Worm (Caenorhabditis elegans) whole organism, L3 larva: ENCODE results near the gene C05C12.1.

ENCODE experiments used
- R02D3.7 ChIP-seq: fragments of 150-350 bp; optimal IDR thresholded peaks from 2 replicates; lab custom pipeline; 2014; ENCODE audit warnings: missing biosample characterization, missing genetic modification characterization
- ZK546.5 ChIP-seq: sonication (generic microtip); optimal IDR thresholded peaks from 2 replicates; lab custom pipeline; 2017; ENCODE audit warnings: missing biosample characterization, missing genetic modification characterization
- aly-2 ChIP-seq: fragments of 150-350 bp; optimal IDR thresholded peaks from 2 replicates; lab custom pipeline; 2014; ENCODE audit warnings: missing biosample characterization, missing genetic modification characterization
- ama-1 ChIP-seq: fragments of 150-350 bp; optimal IDR thresholded peaks from 2 replicates; lab custom pipeline; 2018
- ceh-16 ChIP-seq: sonication (generic microtip); optimal IDR thresholded peaks from 2 replicates; lab custom pipeline; 2017; ENCODE audit warnings: missing biosample characterization, missing genetic modification characterization
- ceh-28 ChIP-seq: fragments of 150-350 bp; optimal IDR thresholded peaks from 2 replicates; lab custom pipeline; 2014; ENCODE audit warnings: missing biosample characterization, missing genetic modification reagents, missing genetic modification characterization
- ceh-82 ChIP-seq: fragments of 150-350 bp; optimal IDR thresholded peaks from 2 replicates; lab custom pipeline; 2014; ENCODE audit warnings: missing biosample characterization, missing genetic modification characterization
- ceh-9 ChIP-seq: sonication (generic microtip); optimal IDR thresholded peaks from 2 replicates; lab custom pipeline; 2018; ENCODE audit warnings: missing biosample characterization, missing genetic modification characterization
- daf-12 ChIP-seq: fragments of 150-350 bp; optimal IDR thresholded peaks from 2 replicates; lab custom pipeline; 2014; ENCODE audit warnings: missing biosample characterization, missing genetic modification reagents, missing genetic modification characterization
- egl-27 ChIP-seq: sonication (generic microtip); optimal IDR thresholded peaks from 4 replicates; lab custom pipeline; 2017; ENCODE audit warnings: missing biosample characterization, missing genetic modification reagents, missing genetic modification characterization
- egl-5 ChIP-seq: fragments of 150-350 bp; optimal IDR thresholded peaks from 2 replicates; lab custom pipeline; 2017; ENCODE audit warnings: missing biosample characterization, missing genetic modification reagents, missing genetic modification characterization, inconsistent platforms
- elt-1 ChIP-seq: fragments of 150-350 bp; optimal IDR thresholded peaks from 2 replicates; lab custom pipeline; 2014; ENCODE audit warnings: missing biosample characterization, missing genetic modification characterization
- elt-2 ChIP-seq: sonication (generic microtip); optimal IDR thresholded peaks from 2 replicates; lab custom pipeline; 2016; ENCODE audit warnings: missing genetic modification reagents, mild to moderate bottlenecking, missing genetic modification characterization, missing compliant biosample characterization
- elt-3 ChIP-seq, 3 experiments: fragments of 150-350 bp in 1 of 3; sonication (generic microtip) in 2 of 3; optimal IDR thresholded peaks; 2 replicates in 2 of 3; 4 replicates in 1 of 3; lab custom pipeline; 2014 to 2017; ENCODE audit warnings: missing biosample characterization in 3 of 3, missing genetic modification characterization in 3 of 3
- eor-1 ChIP-seq, 2 experiments: fragments of 150-350 bp; optimal IDR thresholded peaks; 2 replicates each; lab custom pipeline; 2014 to 2018; ENCODE audit warnings: missing biosample characterization in 2 of 2, missing genetic modification characterization in 2 of 2
- fkh-10 ChIP-seq: sonication (generic microtip); optimal IDR thresholded peaks from 2 replicates; lab custom pipeline; 2017; ENCODE audit warnings: missing biosample characterization, missing genetic modification reagents, missing genetic modification characterization
- fkh-2 ChIP-seq: fragments of 150-350 bp; optimal IDR thresholded peaks from 2 replicates; lab custom pipeline; 2014; ENCODE audit warnings: missing biosample characterization, missing genetic modification reagents, missing genetic modification characterization
- fos-1 ChIP-seq: fragments of 150-350 bp; optimal IDR thresholded peaks from 2 replicates; lab custom pipeline; 2014; ENCODE audit warnings: missing biosample characterization, missing genetic modification characterization
- hmg-11 ChIP-seq: sonication (generic microtip); optimal IDR thresholded peaks from 2 replicates; lab custom pipeline; 2016; ENCODE audit warnings: missing genetic modification characterization, missing compliant biosample characterization
- jun-1 ChIP-seq: fragments of 150-350 bp; optimal IDR thresholded peaks from 2 replicates; lab custom pipeline; 2014; ENCODE audit warnings: missing biosample characterization, missing genetic modification reagents, missing genetic modification characterization
- lin-15B ChIP-seq: fragments of 150-350 bp; optimal IDR thresholded peaks from 2 replicates; lab custom pipeline; 2014; ENCODE audit warnings: missing biosample characterization, missing genetic modification characterization
- lin-39 ChIP-seq: fragments of 150-350 bp; optimal IDR thresholded peaks from 2 replicates; lab custom pipeline; 2018; ENCODE audit warnings: missing biosample characterization, missing genetic modification reagents, missing genetic modification characterization
- lsy-12 ChIP-seq: sonication (generic microtip); optimal IDR thresholded peaks from 2 replicates; lab custom pipeline; 2016; ENCODE audit warnings: mild to moderate bottlenecking, missing genetic modification characterization, missing compliant biosample characterization
- mdl-1 ChIP-seq: fragments of 150-350 bp; optimal IDR thresholded peaks from 2 replicates; lab custom pipeline; 2014; ENCODE audit warnings: missing biosample characterization, missing genetic modification characterization
- mml-1 ChIP-seq: fragments of 150-350 bp; sonication (generic microtip); optimal IDR thresholded peaks from 3 replicates; lab custom pipeline; 2014; ENCODE audit warnings: missing biosample characterization, missing genetic modification characterization
- nfya-1 ChIP-seq: sonication (generic microtip); optimal IDR thresholded peaks from 2 replicates; lab custom pipeline; 2017; ENCODE audit warnings: missing genetic modification characterization, mild to moderate bottlenecking, missing compliant biosample characterization, antibody characterized with exemption, moderate library complexity; ENCODE audit not compliant: insufficient read depth
- nhr-11 ChIP-seq: fragments of 150-350 bp; optimal IDR thresholded peaks from 2 replicates; lab custom pipeline; 2014; ENCODE audit warnings: missing biosample characterization, missing genetic modification characterization
- nhr-12 ChIP-seq: fragments of 150-350 bp; optimal IDR thresholded peaks from 2 replicates; lab custom pipeline; 2014; ENCODE audit warnings: missing biosample characterization, missing genetic modification characterization
- nhr-23 ChIP-seq: fragments of 150-350 bp; optimal IDR thresholded peaks from 2 replicates; lab custom pipeline; 2014; ENCODE audit warnings: missing biosample characterization, missing genetic modification reagents, missing genetic modification characterization
- nhr-237 ChIP-seq: fragments of 150-350 bp; optimal IDR thresholded peaks from 2 replicates; lab custom pipeline; 2014; ENCODE audit warnings: missing biosample characterization, missing genetic modification characterization
- nhr-25 ChIP-seq: sonication (generic microtip); optimal IDR thresholded peaks from 2 replicates; lab custom pipeline; 2017; ENCODE audit warnings: missing biosample characterization, missing genetic modification characterization
- nhr-28 ChIP-seq: fragments of 150-350 bp; optimal IDR thresholded peaks from 2 replicates; lab custom pipeline; 2014; ENCODE audit warnings: missing biosample characterization, missing genetic modification characterization
- nhr-43 ChIP-seq: sonication (generic microtip); optimal IDR thresholded peaks from 2 replicates; lab custom pipeline; 2016; ENCODE audit warnings: mild to moderate bottlenecking, missing genetic modification characterization, missing compliant biosample characterization; ENCODE audit not compliant: poor library complexity, severe bottlenecking
- nhr-67 ChIP-seq: fragments of 150-350 bp; optimal IDR thresholded peaks from 2 replicates; lab custom pipeline; 2014; ENCODE audit warnings: missing biosample characterization, missing genetic modification characterization
- nhr-76 ChIP-seq: fragments of 150-350 bp; sonication (generic microtip); optimal IDR thresholded peaks from 5 replicates; lab custom pipeline; 2014; ENCODE audit warnings: missing biosample characterization, missing genetic modification characterization
- nhr-77 ChIP-seq: fragments of 150-350 bp; optimal IDR thresholded peaks from 2 replicates; lab custom pipeline; 2014; ENCODE audit warnings: missing biosample characterization, missing genetic modification characterization
- pha-4 ChIP-seq: fragments of 150-350 bp; optimal IDR thresholded peaks from 2 replicates; lab custom pipeline; 2014; ENCODE audit warnings: missing biosample characterization, missing genetic modification reagents, missing genetic modification characterization
- pqm-1 ChIP-seq: fragments of 150-350 bp; optimal IDR thresholded peaks from 2 replicates; lab custom pipeline; 2017; ENCODE audit warnings: missing biosample characterization, missing genetic modification characterization, inconsistent platforms
- sea-2 ChIP-seq: fragments of 150-350 bp; sonication (generic microtip); optimal IDR thresholded peaks from 4 replicates; lab custom pipeline; 2014; ENCODE audit warnings: missing biosample characterization, missing genetic modification reagents, missing genetic modification characterization
- skn-1 ChIP-seq: fragments of 150-350 bp; optimal IDR thresholded peaks from 2 replicates; lab custom pipeline; 2014; ENCODE audit warnings: missing biosample characterization, missing genetic modification characterization
- snpc-4 ChIP-seq: fragments of 150-350 bp; optimal IDR thresholded peaks from 2 replicates; lab custom pipeline; 2014; ENCODE audit warnings: missing biosample characterization, missing genetic modification characterization
- tbx-2 ChIP-seq: sonication (generic microtip); optimal IDR thresholded peaks from 2 replicates; lab custom pipeline; 2016; ENCODE audit warnings: mild to moderate bottlenecking, missing genetic modification characterization, missing compliant biosample characterization
- unc-39 ChIP-seq: sonication (generic microtip); optimal IDR thresholded peaks from 4 replicates; lab custom pipeline; 2017; ENCODE audit warnings: missing biosample characterization, missing genetic modification characterization
- unc-62 ChIP-seq: fragments of 150-350 bp; sonication (generic microtip); optimal IDR thresholded peaks from 4 replicates; lab custom pipeline; 2014; ENCODE audit warnings: missing biosample characterization, missing genetic modification reagents, missing genetic modification characterization
- zag-1 ChIP-seq: fragments of 150-350 bp; optimal IDR thresholded peaks from 2 replicates; lab custom pipeline; 2014; ENCODE audit warnings: missing biosample characterization, missing genetic modification characterization
- ztf-11 ChIP-seq: fragments of 150-350 bp; optimal IDR thresholded peaks from 2 replicates; lab custom pipeline; 2014; ENCODE audit warnings: missing biosample characterization, missing genetic modification characterization
- ztf-4 ChIP-seq: fragments of 150-350 bp; optimal IDR thresholded peaks from 2 replicates; lab custom pipeline; 2014; ENCODE audit warnings: missing biosample characterization, missing genetic modification characterization

The C05C12.1 gene

DNA sequence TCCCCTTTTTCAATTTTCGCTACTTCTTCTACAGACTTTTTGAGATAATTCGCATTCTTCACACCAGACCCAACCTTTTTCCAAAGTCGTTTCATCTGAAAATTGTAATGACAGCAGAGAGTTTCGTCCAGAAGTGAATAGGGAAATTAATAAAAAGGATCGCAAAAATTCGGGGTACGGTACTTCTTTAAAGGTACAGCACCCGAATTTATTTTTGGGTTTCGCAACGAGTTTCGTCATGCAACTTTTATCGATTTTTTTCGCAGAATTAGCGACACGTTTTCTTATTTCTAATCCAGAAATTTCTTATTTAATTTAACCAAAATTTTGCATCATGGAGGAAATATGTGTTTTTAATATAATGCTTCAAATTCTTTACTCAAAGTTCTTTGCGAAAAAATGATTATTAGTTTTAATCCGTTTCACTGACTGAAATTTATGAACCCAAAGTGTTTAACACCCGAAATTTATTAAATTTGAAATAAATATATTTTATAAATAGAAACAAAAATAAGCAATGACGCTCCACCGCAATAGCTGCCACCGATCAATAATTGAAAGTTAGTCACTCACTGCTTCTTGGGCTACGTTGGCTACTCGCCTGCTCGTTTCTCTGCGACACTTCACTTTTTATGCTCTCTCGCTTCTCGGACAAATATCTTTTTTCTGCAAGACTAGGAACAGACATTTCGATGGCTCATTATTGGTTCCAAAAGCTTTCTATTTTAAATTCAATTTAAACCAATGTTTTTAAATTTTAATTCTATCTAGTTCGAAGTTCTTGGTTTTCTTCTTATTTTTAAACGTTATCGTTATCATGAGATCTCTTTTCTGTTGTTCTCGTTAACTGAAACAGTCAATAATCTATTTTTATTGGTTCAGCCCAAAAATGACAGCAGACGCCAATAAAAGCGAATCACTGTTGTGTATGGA is 44.6 kb downstream of the C05C12.1 start, which contains the start of the genes B0035.15 and dnj-1:
Gene B0035.15 (minus strand): TSS at position 99 of the 933 bp plus-strand sequence.
Gene dnj-1 (plus strand): TSS at position 883 of the 933 bp plus-strand sequence.
- TF ChIP-seq nhr-28 (tag; lab: Kevin White, UChicago) (no peak), elt-2 (peak; percentile 7), ztf-11 (tag; lab: Kevin White, UChicago) (no peak), hmg-11 (tag; lab: Kevin White, UChicago) (peak; percentile 57), snpc-4 (tag; lab: Kevin White, UChicago) (peak; percentile 33), fkh-10 (GFP tag; lab: Kevin White, UChicago) (no peak), nhr-77 (no peak), ceh-9 (tag; lab: Kevin White, UChicago) (no peak), ceh-28 (tag; lab: Kevin White, UChicago) (peak; percentile 57), zag-1 (tag; lab: Kevin White, UChicago) (no peak), nhr-11 (tag; lab: Kevin White, UChicago) (no peak), elt-1 (tag; lab: Kevin White, UChicago) (no peak), skn-1 (tag; lab: Kevin White, UChicago) (no peak), mdl-1 (tag; lab: Kevin White, UChicago) (no peak), nhr-76 (tag; lab: Kevin White, UChicago) (no peak), fkh-2 (tag; lab: Kevin White, UChicago) (no peak), elt-3 (tag; optimal IDR thresholded peaks at IDR 0.05; lab: Kevin White, UChicago) (no peak), ceh-82 (tag; lab: Kevin White, UChicago) (no peak), unc-62 (GFP tag; lab: Kevin White, UChicago) (no peak), lsy-12 (tag; lab: Kevin White, UChicago) (no peak), egl-5 (tag; lab: Kevin White, UChicago) (peak; percentile 6), ztf-4 (tag; lab: Kevin White, UChicago) (no peak), eor-1 (tag; optimal IDR thresholded peaks at IDR 0.05; lab: Kevin White, UChicago) (no peak), nhr-12 (tag; lab: Kevin White, UChicago) (no peak), egl-27 (tag; lab: Kevin White, UChicago) (no peak), lin-15B (tag; lab: Kevin White, UChicago) (peak; percentile 73), ZK546.5 (tag; lab: Kevin White, UChicago) (no peak), sea-2 (GFP tag; lab: Kevin White, UChicago) (no peak), ama-1 (lab: Kevin White, UChicago) (no peak), daf-12 (tag; lab: Kevin White, UChicago) (no peak), tbx-2 (tag; lab: Kevin White, UChicago) (no peak), jun-1 (tag; lab: Kevin White, UChicago) (no peak), nhr-23 (peak; percentile 0), unc-39 (tag; lab: Kevin White, UChicago) (no peak), R02D3.7 (tag; lab: Kevin White, UChicago) (no peak), nhr-43 (tag; lab: Kevin White, UChicago) (no peak), mml-1 (tag; lab: Kevin White, UChicago) (no peak), aly-2 (tag; lab: Kevin White, UChicago) (no peak), ceh-16 (tag; lab: Kevin White, UChicago) (no peak), fos-1 (tag; lab: Kevin White, UChicago) (no peak), nhr-237 (no peak), nfya-1 (tag; lab: Kevin White, UChicago) (peak; percentile 74), lin-39 (tag; lab: Kevin White, UChicago) (peak; percentile 27), pqm-1 (no peak), pha-4 (peak; percentile 63), nhr-67 (tag; lab: Kevin White, UChicago) (no peak), nhr-25 (tag; lab: Kevin White, UChicago) (no peak)
